ENCODE assay signal across 2 fruit fly cellular contexts in genomic region chr3L:7086558-7087059, dm6.
TF ChIP-seq lines count a peak whose summit lies in the region.

Gene Cpr65Ea (minus strand): TSS chr3L:7086608.

- TF ChIP-seq CTCF in whole organism, embryonic (GFP tag; optimal IDR thresholded peaks at IDR 0.05; lab: Kevin White, UChicago), result no peak

TF ChIP-seq in whole organism, embryonic, 481 proteins besides CTCF, POLR2A, EP300 and RAD21 (continues in another document):
- TF ChIP-seq nau (GFP tag; optimal IDR thresholded peaks at IDR 0.05; lab: Kevin White, UChicago) (no peak), Chrac-16 (GFP tag; optimal IDR thresholded peaks at IDR 0.05; lab: Kevin White, UChicago) (no peak), pho (GFP tag; optimal IDR thresholded peaks at IDR 0.05; lab: Kevin White, UChicago) (no peak), dysf (GFP tag; IDR thresholded peaks at IDR 0.05; lab: Robert Waterston, UW) (0 out of 3 replicates have a peak, but pooled peaks have one; percentile 28), CG2712 (tag; optimal IDR thresholded peaks at IDR 0.05; lab: Kevin White, UChicago) (peak; percentile 25), peb (GFP tag; IDR thresholded peaks at IDR 0.05; lab: Robert Waterston, UW) (no peak), CG14710 (tag; optimal IDR thresholded peaks at IDR 0.05; lab: Kevin White, UChicago) (no peak), chn (GFP tag; optimal IDR thresholded peaks at IDR 0.05; lab: Kevin White, UChicago) (no peak), rib (GFP tag; IDR thresholded peaks at IDR 0.05; lab: Robert Waterston, UW) (no peak), mirr (GFP tag; optimal IDR thresholded peaks at IDR 0.05; lab: Kevin White, UChicago) (no peak), D19A (tag; optimal IDR thresholded peaks at IDR 0.05; lab: Kevin White, UChicago) (peak; percentile 42), Fer2 (tag; optimal IDR thresholded peaks at IDR 0.05; lab: Kevin White, UChicago) (no peak), sqz (GFP tag; optimal IDR thresholded peaks at IDR 0.05; lab: Kevin White, UChicago) (no peak), HLH4C (GFP tag; IDR thresholded peaks at IDR 0.05; lab: Robert Waterston, UW; ENCODE audit: partially characterized antibody) (no peak), Atf-2 (GFP tag; optimal IDR thresholded peaks at IDR 0.05; lab: Kevin White, UChicago) (no peak), unpg (GFP tag; optimal IDR thresholded peaks at IDR 0.05; lab: Kevin White, UChicago) (peak; percentile 23), slbo (GFP tag; IDR thresholded peaks at IDR 0.05; lab: Robert Waterston, UW) (no peak), Dll (GFP tag; IDR thresholded peaks at IDR 0.05; lab: Robert Waterston, UW; ENCODE audit: partially characterized antibody) (no peak), H15 (GFP tag; IDR thresholded peaks at IDR 0.05; lab: Robert Waterston, UW) (no peak), CG17186 (GFP tag; optimal IDR thresholded peaks at IDR 0.05; lab: Kevin White, UChicago) (no peak), Blimp-1 (GFP tag; optimal IDR thresholded peaks at IDR 0.05; lab: Kevin White, UChicago) (no peak), dm (GFP tag; optimal IDR thresholded peaks at IDR 0.05; lab: Kevin White, UChicago) (no peak), Elba2 (GFP tag; optimal IDR thresholded peaks at IDR 0.05; lab: Kevin White, UChicago) (no peak), Hr51 (GFP tag; optimal IDR thresholded peaks at IDR 0.05; lab: Kevin White, UChicago) (peak in 1 of 2 experiments; percentile 76), CG1529 (GFP tag; optimal IDR thresholded peaks at IDR 0.05; lab: Kevin White, UChicago) (no peak), pb (GFP tag; optimal IDR thresholded peaks at IDR 0.05; lab: Kevin White, UChicago) (no peak), ttk (GFP tag; IDR thresholded peaks at IDR 0.05; lab: Robert Waterston, UW) (0 out of 2 replicates have a peak, but pooled peaks have one; percentile 23), CG17359 (tag; optimal IDR thresholded peaks at IDR 0.05; lab: Kevin White, UChicago) (peak; percentile 18), Hsf (GFP tag; optimal IDR thresholded peaks at IDR 0.05; lab: Kevin White, UChicago) (no peak), nmo (GFP tag; optimal IDR thresholded peaks at IDR 0.05; lab: Kevin White, UChicago) (peak; percentile 11), chinmo (GFP tag; IDR thresholded peaks at IDR 0.05; lab: Robert Waterston, UW; ENCODE audit: partially characterized antibody) (no peak), trem (tag; optimal IDR thresholded peaks at IDR 0.05; lab: Kevin White, UChicago) (no peak), D19B (GFP tag; optimal IDR thresholded peaks at IDR 0.05; lab: Kevin White, UChicago) (no peak), CG32772 (GFP tag; IDR thresholded peaks at IDR 0.05; lab: Robert Waterston, UW) (no peak), CG3407 (GFP tag; optimal IDR thresholded peaks at IDR 0.05; lab: Kevin White, UChicago) (no peak), CG18619 (GFP tag; optimal IDR thresholded peaks at IDR 0.05; lab: Kevin White, UChicago) (no peak), Sox102F (GFP tag; optimal IDR thresholded peaks at IDR 0.05; lab: Kevin White, UChicago) (peak; percentile 56), CG9437 (GFP tag; optimal IDR thresholded peaks at IDR 0.05; lab: Kevin White, UChicago) (no peak), CG9932 (GFP tag; IDR thresholded peaks at IDR 0.05; lab: Robert Waterston, UW) (no peak), H2.0 (GFP tag; IDR thresholded peaks at IDR 0.05; lab: Robert Waterston, UW) (no peak), CG4424 (GFP tag; optimal IDR thresholded peaks at IDR 0.05; lab: Kevin White, UChicago) (no peak), CG1832 (GFP tag; optimal IDR thresholded peaks at IDR 0.05; lab: Kevin White, UChicago) (no peak), CG8388 (GFP tag; optimal IDR thresholded peaks at IDR 0.05; lab: Kevin White, UChicago) (no peak), CrebB (tag; optimal IDR thresholded peaks at IDR 0.05; lab: Kevin White, UChicago) (no peak), CG12391 (tag; optimal IDR thresholded peaks at IDR 0.05; lab: Kevin White, UChicago) (no peak), mld (GFP tag; IDR thresholded peaks at IDR 0.05; lab: Robert Waterston, UW; ENCODE audit: partially characterized antibody) (no peak), sens (GFP tag; lab: Kevin White, UChicago) (peak; percentile 43)

TF ChIP-seq in whole organism, prepupa, 60 proteins besides CTCF, POLR2A, EP300 and RAD21:
- no peak for TF ChIP-seq CG9139 (GFP tag; optimal IDR thresholded peaks at IDR 0.05; lab: Kevin White, UChicago)
- peak; percentile 10 for TF ChIP-seq Eip78C (GFP tag; lab: Kevin White, UChicago)

Comparison
In these comparisons a context has a peak if more than half of its experiments do, and no peak if none do; other contexts are left out.
1. Of the 7 proteins assayed by ChIP-seq in both whole organism, embryonic and whole organism, prepupa: peak only in whole organism, embryonic: Sox102F; only in whole organism, prepupa: none; in both: none; in neither: 6.